Fruit fly (Drosophila melanogaster): ENCODE measurements around the gene CG17260.

The CG17260 gene

DNA sequence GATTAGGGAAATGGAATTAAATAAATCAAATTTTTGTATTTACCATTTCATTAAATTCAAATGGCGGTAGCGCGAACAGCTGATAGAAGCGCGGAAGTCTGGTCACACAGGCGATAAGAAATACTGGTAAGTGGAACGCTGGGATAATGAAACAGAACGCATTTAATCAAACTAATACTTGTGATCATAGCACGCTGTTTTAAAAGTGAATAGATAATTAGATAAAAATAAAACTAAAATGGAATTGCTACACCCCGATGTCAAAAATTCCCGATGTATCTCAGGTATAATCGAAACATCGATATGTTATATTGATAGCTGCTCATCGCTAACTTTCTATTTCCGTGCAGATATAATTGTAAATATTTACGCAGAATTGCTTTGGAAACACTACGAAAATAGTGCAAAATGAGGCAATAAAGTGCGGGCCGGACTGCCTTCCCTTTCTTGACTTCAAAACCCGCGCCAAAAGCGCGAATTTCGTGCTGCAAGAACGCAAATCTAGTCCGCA, 44.3 kb upstream of the CG17260 start, which contains the start of the genes okr and CG3558 (continued):
- no peak for TF ChIP-seq ssp (GFP tag; IDR thresholded peaks at IDR 0.05)
- TF ChIP-seq CG12155 (GFP tag; optimal IDR thresholded peaks at IDR 0.05): no peak
- no peak for TF ChIP-seq E2f1 (GFP tag; IDR thresholded peaks at IDR 0.05)
- no peak for TF ChIP-seq CG11085 (GFP tag; IDR thresholded peaks at IDR 0.05)
- no peak for TF ChIP-seq CG10147 (GFP tag; optimal IDR thresholded peaks at IDR 0.05)
- peak; percentile 10 for TF ChIP-seq CG4707 (GFP tag; optimal IDR thresholded peaks at IDR 0.05)
- no peak for TF ChIP-seq tio (GFP tag; optimal IDR thresholded peaks at IDR 0.05)
- TF ChIP-seq Ssrp (tag; optimal IDR thresholded peaks at IDR 0.05): no peak
- TF ChIP-seq Fer1 (GFP tag; optimal IDR thresholded peaks at IDR 0.05): no peak
- peak; percentile 78 for TF ChIP-seq HLH4C (GFP tag; IDR thresholded peaks at IDR 0.05; ENCODE audit: partially characterized antibody)
- no peak for TF ChIP-seq MTF-1 (GFP tag; optimal IDR thresholded peaks at IDR 0.05; ENCODE audit: borderline replicate concordance)
- TF ChIP-seq CG34422 (GFP tag; IDR thresholded peaks at IDR 0.05): no peak
- TF ChIP-seq hkb (optimal IDR thresholded peaks at IDR 0.05): no peak
- no peak for TF ChIP-seq hkb (GFP tag; IDR thresholded peaks at IDR 0.05)
- peak; percentile 86 for TF ChIP-seq Doc3 (GFP tag; IDR thresholded peaks at IDR 0.05; ENCODE audit: partially characterized antibody)
- TF ChIP-seq NfI (GFP tag; optimal IDR thresholded peaks at IDR 0.05): no peak
- peak in 1 of 2 experiments; percentile 1 for TF ChIP-seq Pdp1 (GFP tag; optimal IDR thresholded peaks at IDR 0.05)
- TF ChIP-seq maf-S (GFP tag; optimal IDR thresholded peaks at IDR 0.05): no peak
- TF ChIP-seq ftz-f1 (GFP tag; optimal IDR thresholded peaks at IDR 0.05): no peak
- TF ChIP-seq MESR4 (GFP tag; optimal IDR thresholded peaks at IDR 0.05): peak; percentile 72
- TF ChIP-seq Bgb (GFP tag; IDR thresholded peaks at IDR 0.05; ENCODE audit: partially characterized antibody): peak; percentile 74
- peak; percentile 71 for TF ChIP-seq pzg (GFP tag; optimal IDR thresholded peaks at IDR 0.05)
- TF ChIP-seq Spps (tag; optimal IDR thresholded peaks at IDR 0.05): no peak
- TF ChIP-seq CG7372 (GFP tag; IDR thresholded peaks at IDR 0.05): no peak
- no peak for TF ChIP-seq CG18476 (GFP tag; optimal IDR thresholded peaks at IDR 0.05)
- no peak for TF ChIP-seq Xbp1 (GFP tag; optimal IDR thresholded peaks at IDR 0.05)
- TF ChIP-seq gfzf (GFP tag; optimal IDR thresholded peaks at IDR 0.05): peak; percentile 57
- TF ChIP-seq usp (GFP tag; optimal IDR thresholded peaks at IDR 0.05): no peak
- TF ChIP-seq nerfin-2 (GFP tag; IDR thresholded peaks at IDR 0.05; ENCODE audit: partially characterized antibody): peak; percentile 69
- no peak for TF ChIP-seq otp (GFP tag; IDR thresholded peaks at IDR 0.05)
- TF ChIP-seq sr (GFP tag; IDR thresholded peaks at IDR 0.05): no peak
- no peak for TF ChIP-seq Dip3 (GFP tag; optimal IDR thresholded peaks at IDR 0.05)
- no peak for TF ChIP-seq Sry-β (GFP tag; optimal IDR thresholded peaks at IDR 0.05)
- TF ChIP-seq Oaz (GFP tag; IDR thresholded peaks at IDR 0.05): no peak
- TF ChIP-seq fu2 (GFP tag; optimal IDR thresholded peaks at IDR 0.05): no peak
- peak; percentile 84 for TF ChIP-seq CG16813 (GFP tag; IDR thresholded peaks at IDR 0.05; ENCODE audit: partially characterized antibody)
- TF ChIP-seq lov (optimal IDR thresholded peaks at IDR 0.05): no peak
- TF ChIP-seq lov (GFP tag; IDR thresholded peaks at IDR 0.05): no peak
- no peak for TF ChIP-seq pho (GFP tag; optimal IDR thresholded peaks at IDR 0.05)
- TF ChIP-seq CG18619 (GFP tag; optimal IDR thresholded peaks at IDR 0.05): no peak
- peak in 1 of 2 experiments; percentile 52 for TF ChIP-seq Eip74EF (GFP tag; optimal IDR thresholded peaks at IDR 0.05)
- no peak for TF ChIP-seq NC2β (GFP tag; optimal IDR thresholded peaks at IDR 0.05)
- TF ChIP-seq CG10431 (GFP tag; optimal IDR thresholded peaks at IDR 0.05): no peak
- no peak for TF ChIP-seq Deaf1 (tag; optimal IDR thresholded peaks at IDR 0.05)
- peak; percentile 63 for TF ChIP-seq Sin3A (optimal IDR thresholded peaks at IDR 0.05)
- TF ChIP-seq gt (GFP tag; IDR thresholded peaks at IDR 0.05): no peak
- TF ChIP-seq CG14710 (tag; optimal IDR thresholded peaks at IDR 0.05): peak; percentile 59
- TF ChIP-seq Abd-B (GFP tag; optimal IDR thresholded peaks at IDR 0.05): no peak
- no peak for TF ChIP-seq Ets65A (GFP tag)
- TF ChIP-seq Ptx1 (GFP tag; IDR thresholded peaks at IDR 0.05): no peak
- TF ChIP-seq CG11723 (GFP tag; optimal IDR thresholded peaks at IDR 0.05): no peak
- no peak for TF ChIP-seq ranshi (GFP tag; IDR thresholded peaks at IDR 0.05)

Data from whole organism, embryonic.